Worm (Caenorhabditis elegans): ENCODE data around the gene mat-3.

ce11 chrIII:446860-447259 is 28.4 kb upstream of the mat-3 start:
- TF ChIP-seq nhr-237 (tag; optimal IDR thresholded peaks at IDR 0.05) (no peak), snpc-4 (tag; optimal IDR thresholded peaks at IDR 0.05) (no peak), lin-15B (tag; optimal IDR thresholded peaks at IDR 0.05) (no peak)

Data from whole organism, L3 larva.